Worm (Caenorhabditis elegans) whole organism, L3 larva: ENCODE data around the gene C50C3.1.

ENCODE experiments used
- R02D3.7 ChIP-seq: fragments of 150-350 bp; optimal IDR thresholded peaks from 2 replicates; lab custom pipeline; 2014; ENCODE audit warnings: missing biosample characterization, missing genetic modification characterization
- ZK546.5 ChIP-seq: sonication (generic microtip); optimal IDR thresholded peaks from 2 replicates; lab custom pipeline; 2017; ENCODE audit warnings: missing biosample characterization, missing genetic modification characterization
- ama-1 ChIP-seq: fragments of 150-350 bp; optimal IDR thresholded peaks from 2 replicates; lab custom pipeline; 2018
- ceh-16 ChIP-seq: sonication (generic microtip); optimal IDR thresholded peaks from 2 replicates; lab custom pipeline; 2017; ENCODE audit warnings: missing biosample characterization, missing genetic modification characterization
- ceh-28 ChIP-seq: fragments of 150-350 bp; optimal IDR thresholded peaks from 2 replicates; lab custom pipeline; 2014; ENCODE audit warnings: missing biosample characterization, missing genetic modification reagents, missing genetic modification characterization
- ceh-82 ChIP-seq: fragments of 150-350 bp; optimal IDR thresholded peaks from 2 replicates; lab custom pipeline; 2014; ENCODE audit warnings: missing biosample characterization, missing genetic modification characterization
- ceh-9 ChIP-seq: sonication (generic microtip); optimal IDR thresholded peaks from 2 replicates; lab custom pipeline; 2018; ENCODE audit warnings: missing biosample characterization, missing genetic modification characterization
- daf-12 ChIP-seq: fragments of 150-350 bp; optimal IDR thresholded peaks from 2 replicates; lab custom pipeline; 2014; ENCODE audit warnings: missing biosample characterization, missing genetic modification reagents, missing genetic modification characterization
- egl-27 ChIP-seq: sonication (generic microtip); optimal IDR thresholded peaks from 4 replicates; lab custom pipeline; 2017; ENCODE audit warnings: missing biosample characterization, missing genetic modification reagents, missing genetic modification characterization
- egl-5 ChIP-seq: fragments of 150-350 bp; optimal IDR thresholded peaks from 2 replicates; lab custom pipeline; 2017; ENCODE audit warnings: missing biosample characterization, missing genetic modification reagents, missing genetic modification characterization, inconsistent platforms
- elt-1 ChIP-seq: fragments of 150-350 bp; optimal IDR thresholded peaks from 2 replicates; lab custom pipeline; 2014; ENCODE audit warnings: missing biosample characterization, missing genetic modification characterization
- elt-2 ChIP-seq: sonication (generic microtip); optimal IDR thresholded peaks from 2 replicates; lab custom pipeline; 2016; ENCODE audit warnings: missing genetic modification reagents, mild to moderate bottlenecking, missing genetic modification characterization, missing compliant biosample characterization
- elt-3 ChIP-seq, 3 experiments: fragments of 150-350 bp in 1 of 3; sonication (generic microtip) in 2 of 3; optimal IDR thresholded peaks; 2 replicates in 2 of 3; 4 replicates in 1 of 3; lab custom pipeline; 2014 to 2017; ENCODE audit warnings: missing biosample characterization in 3 of 3, missing genetic modification characterization in 3 of 3
- eor-1 ChIP-seq, 2 experiments: fragments of 150-350 bp; optimal IDR thresholded peaks; 2 replicates each; lab custom pipeline; 2014 to 2018; ENCODE audit warnings: missing biosample characterization in 2 of 2, missing genetic modification characterization in 2 of 2
- fkh-10 ChIP-seq: sonication (generic microtip); optimal IDR thresholded peaks from 2 replicates; lab custom pipeline; 2017; ENCODE audit warnings: missing biosample characterization, missing genetic modification reagents, missing genetic modification characterization
- fkh-2 ChIP-seq: fragments of 150-350 bp; optimal IDR thresholded peaks from 2 replicates; lab custom pipeline; 2014; ENCODE audit warnings: missing biosample characterization, missing genetic modification reagents, missing genetic modification characterization
- fos-1 ChIP-seq: fragments of 150-350 bp; optimal IDR thresholded peaks from 2 replicates; lab custom pipeline; 2014; ENCODE audit warnings: missing biosample characterization, missing genetic modification characterization
- hmg-11 ChIP-seq: sonication (generic microtip); optimal IDR thresholded peaks from 2 replicates; lab custom pipeline; 2016; ENCODE audit warnings: missing genetic modification characterization, missing compliant biosample characterization
- jun-1 ChIP-seq: fragments of 150-350 bp; optimal IDR thresholded peaks from 2 replicates; lab custom pipeline; 2014; ENCODE audit warnings: missing biosample characterization, missing genetic modification reagents, missing genetic modification characterization
- lin-15B ChIP-seq: fragments of 150-350 bp; optimal IDR thresholded peaks from 2 replicates; lab custom pipeline; 2014; ENCODE audit warnings: missing biosample characterization, missing genetic modification characterization
- lin-39 ChIP-seq: fragments of 150-350 bp; optimal IDR thresholded peaks from 2 replicates; lab custom pipeline; 2018; ENCODE audit warnings: missing biosample characterization, missing genetic modification reagents, missing genetic modification characterization
- mdl-1 ChIP-seq: fragments of 150-350 bp; optimal IDR thresholded peaks from 2 replicates; lab custom pipeline; 2014; ENCODE audit warnings: missing biosample characterization, missing genetic modification characterization
- mml-1 ChIP-seq: fragments of 150-350 bp; sonication (generic microtip); optimal IDR thresholded peaks from 3 replicates; lab custom pipeline; 2014; ENCODE audit warnings: missing biosample characterization, missing genetic modification characterization
- nfya-1 ChIP-seq: sonication (generic microtip); optimal IDR thresholded peaks from 2 replicates; lab custom pipeline; 2017; ENCODE audit warnings: missing genetic modification characterization, mild to moderate bottlenecking, missing compliant biosample characterization, antibody characterized with exemption, moderate library complexity; ENCODE audit not compliant: insufficient read depth
- nhr-11 ChIP-seq: fragments of 150-350 bp; optimal IDR thresholded peaks from 2 replicates; lab custom pipeline; 2014; ENCODE audit warnings: missing biosample characterization, missing genetic modification characterization
- nhr-12 ChIP-seq: fragments of 150-350 bp; optimal IDR thresholded peaks from 2 replicates; lab custom pipeline; 2014; ENCODE audit warnings: missing biosample characterization, missing genetic modification characterization
- nhr-23 ChIP-seq: fragments of 150-350 bp; optimal IDR thresholded peaks from 2 replicates; lab custom pipeline; 2014; ENCODE audit warnings: missing biosample characterization, missing genetic modification reagents, missing genetic modification characterization
- nhr-237 ChIP-seq: fragments of 150-350 bp; optimal IDR thresholded peaks from 2 replicates; lab custom pipeline; 2014; ENCODE audit warnings: missing biosample characterization, missing genetic modification characterization
- nhr-43 ChIP-seq: sonication (generic microtip); optimal IDR thresholded peaks from 2 replicates; lab custom pipeline; 2016; ENCODE audit warnings: mild to moderate bottlenecking, missing genetic modification characterization, missing compliant biosample characterization; ENCODE audit not compliant: poor library complexity, severe bottlenecking
- nhr-67 ChIP-seq: fragments of 150-350 bp; optimal IDR thresholded peaks from 2 replicates; lab custom pipeline; 2014; ENCODE audit warnings: missing biosample characterization, missing genetic modification characterization
- nhr-76 ChIP-seq: fragments of 150-350 bp; sonication (generic microtip); optimal IDR thresholded peaks from 5 replicates; lab custom pipeline; 2014; ENCODE audit warnings: missing biosample characterization, missing genetic modification characterization
- nhr-77 ChIP-seq: fragments of 150-350 bp; optimal IDR thresholded peaks from 2 replicates; lab custom pipeline; 2014; ENCODE audit warnings: missing biosample characterization, missing genetic modification characterization
- pha-4 ChIP-seq: fragments of 150-350 bp; optimal IDR thresholded peaks from 2 replicates; lab custom pipeline; 2014; ENCODE audit warnings: missing biosample characterization, missing genetic modification reagents, missing genetic modification characterization
- snpc-4 ChIP-seq: fragments of 150-350 bp; optimal IDR thresholded peaks from 2 replicates; lab custom pipeline; 2014; ENCODE audit warnings: missing biosample characterization, missing genetic modification characterization
- tbx-2 ChIP-seq: sonication (generic microtip); optimal IDR thresholded peaks from 2 replicates; lab custom pipeline; 2016; ENCODE audit warnings: mild to moderate bottlenecking, missing genetic modification characterization, missing compliant biosample characterization
- unc-39 ChIP-seq: sonication (generic microtip); optimal IDR thresholded peaks from 4 replicates; lab custom pipeline; 2017; ENCODE audit warnings: missing biosample characterization, missing genetic modification characterization
- unc-62 ChIP-seq: fragments of 150-350 bp; sonication (generic microtip); optimal IDR thresholded peaks from 4 replicates; lab custom pipeline; 2014; ENCODE audit warnings: missing biosample characterization, missing genetic modification reagents, missing genetic modification characterization
- zag-1 ChIP-seq: fragments of 150-350 bp; optimal IDR thresholded peaks from 2 replicates; lab custom pipeline; 2014; ENCODE audit warnings: missing biosample characterization, missing genetic modification characterization
- ztf-11 ChIP-seq: fragments of 150-350 bp; optimal IDR thresholded peaks from 2 replicates; lab custom pipeline; 2014; ENCODE audit warnings: missing biosample characterization, missing genetic modification characterization
- ztf-4 ChIP-seq: fragments of 150-350 bp; optimal IDR thresholded peaks from 2 replicates; lab custom pipeline; 2014; ENCODE audit warnings: missing biosample characterization, missing genetic modification characterization

The C50C3.1 gene

DNA sequence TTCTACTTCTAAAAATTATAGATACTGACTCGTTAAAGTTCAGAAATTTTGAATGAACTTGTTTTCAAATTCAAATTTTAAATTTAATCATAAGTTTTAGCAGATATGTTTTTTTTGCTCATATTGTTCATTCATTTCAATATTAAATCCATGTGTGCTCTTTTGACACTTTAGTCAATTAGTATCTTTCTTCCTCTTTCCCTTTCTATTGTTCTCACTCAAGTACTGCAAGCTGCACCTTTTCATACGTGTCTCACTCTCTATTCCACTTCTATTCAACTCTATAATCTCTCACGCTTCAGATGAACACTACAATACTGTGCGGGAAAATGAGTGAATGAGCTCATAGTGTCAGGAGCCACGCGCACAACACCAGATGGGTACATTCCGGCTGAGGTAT, 26.1 kb downstream of the C50C3.1 start, which contains the start of gene C30A5.16:
Gene C30A5.16, plus strand, starts transcription at position 301 of the 400 bp plus-strand sequence.
- TF ChIP-seq eor-1 (tag; optimal IDR thresholded peaks at IDR 0.05; lab: Kevin White, UChicago) (no peak), nhr-237 (tag; lab: Kevin White, UChicago) (no peak), unc-39 (tag; lab: Kevin White, UChicago) (no peak), fkh-10 (no peak), unc-62 (GFP tag; lab: Kevin White, UChicago) (no peak), nfya-1 (tag; lab: Kevin White, UChicago) (no peak), nhr-12 (tag; lab: Kevin White, UChicago) (no peak), ceh-82 (tag; lab: Kevin White, UChicago) (no peak), nhr-43 (tag; lab: Kevin White, UChicago) (no peak), R02D3.7 (no peak), ceh-16 (tag; lab: Kevin White, UChicago) (no peak)
- TF ChIP-seq, all 47 proteins: peak for 0

DNA sequence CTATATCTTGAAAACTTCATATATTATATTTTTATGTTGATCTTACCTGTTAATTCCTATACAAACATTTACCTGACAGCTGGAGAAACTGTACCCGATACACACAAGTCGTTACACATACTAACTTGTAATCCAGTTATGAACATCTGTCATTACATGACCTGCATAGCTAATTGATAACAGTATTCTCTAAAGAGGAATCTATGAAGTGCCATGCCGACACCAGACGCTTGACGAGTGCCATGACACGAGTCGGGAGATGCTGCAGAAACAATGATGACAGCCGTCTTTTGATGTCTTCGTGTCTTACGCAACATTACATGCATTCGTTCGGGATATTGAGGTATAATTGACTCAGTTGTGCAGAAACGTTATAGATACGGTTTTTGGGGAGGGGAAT, 28.3 kb downstream of the C50C3.1 start:
- no peak for TF ChIP-seq elt-3 (tag; optimal IDR thresholded peaks at IDR 0.05; lab: Kevin White, UChicago)
- no peak for TF ChIP-seq ceh-28 (tag; lab: Kevin White, UChicago)
- TF ChIP-seq egl-5 (tag; lab: Kevin White, UChicago) = no peak
- no peak for TF ChIP-seq ceh-16 (tag; lab: Kevin White, UChicago)
- TF ChIP-seq fkh-2 = no peak
- no peak for TF ChIP-seq ama-1 (lab: Kevin White, UChicago)
- no peak for TF ChIP-seq tbx-2 (tag; lab: Kevin White, UChicago)
- no peak for TF ChIP-seq R02D3.7
- TF ChIP-seq lin-39 (tag; lab: Kevin White, UChicago) = no peak
- no peak for TF ChIP-seq elt-2 (tag; lab: Kevin White, UChicago)
- TF ChIP-seq unc-62 (GFP tag; lab: Kevin White, UChicago) = no peak
- no peak for TF ChIP-seq ceh-9 (tag; lab: Kevin White, UChicago)
- no peak for TF ChIP-seq egl-27 (tag; lab: Kevin White, UChicago)
- TF ChIP-seq, all 47 proteins: peak for 0

DNA sequence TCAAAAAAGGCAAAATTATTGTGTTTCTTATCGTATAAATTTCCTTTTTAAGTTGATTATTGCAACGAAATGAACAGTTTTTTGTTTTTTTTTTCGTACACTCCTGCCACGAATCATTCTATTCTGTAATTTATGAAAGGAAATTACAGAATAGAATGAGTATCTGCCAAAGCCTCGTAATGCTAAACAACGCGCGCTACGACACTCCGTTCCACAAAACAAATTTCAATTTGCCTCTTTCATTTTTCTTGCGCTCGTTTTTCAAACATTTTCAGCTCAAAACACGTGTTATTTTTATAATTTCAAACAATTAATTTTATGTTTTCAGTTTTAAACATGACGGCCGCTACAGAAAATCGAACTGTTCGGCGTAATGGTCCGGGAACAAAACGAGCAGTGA, 33.0 kb downstream of the C50C3.1 start, which contains the start of gene mob-4:
Gene mob-4, plus strand, starts transcription at position 329 of the 400 bp plus-strand sequence.
- TF ChIP-seq unc-62 (GFP tag; lab: Kevin White, UChicago) = no peak
- TF ChIP-seq elt-3 (tag; optimal IDR thresholded peaks at IDR 0.05; lab: Kevin White, UChicago) = no peak
- TF ChIP-seq nhr-23 = no peak
- TF ChIP-seq mdl-1 (tag; lab: Kevin White, UChicago) = no peak
- TF ChIP-seq nhr-76 (tag; lab: Kevin White, UChicago) = no peak
- TF ChIP-seq pha-4 (tag; lab: Kevin White, UChicago) = peak; percentile 22
- TF ChIP-seq unc-39 (tag; lab: Kevin White, UChicago) = no peak
- TF ChIP-seq hmg-11 (tag; lab: Kevin White, UChicago) = peak; percentile 41
- no peak for TF ChIP-seq zag-1 (tag; lab: Kevin White, UChicago)
- peak; percentile 1 for TF ChIP-seq egl-5 (tag; lab: Kevin White, UChicago)
- no peak for TF ChIP-seq R02D3.7
- peak; percentile 57 for TF ChIP-seq lin-15B (tag; lab: Kevin White, UChicago)
- peak; percentile 11 for TF ChIP-seq nfya-1 (tag; lab: Kevin White, UChicago)
- no peak for TF ChIP-seq fos-1 (tag; lab: Kevin White, UChicago)
- TF ChIP-seq nhr-237 (tag; lab: Kevin White, UChicago) = no peak

DNA sequence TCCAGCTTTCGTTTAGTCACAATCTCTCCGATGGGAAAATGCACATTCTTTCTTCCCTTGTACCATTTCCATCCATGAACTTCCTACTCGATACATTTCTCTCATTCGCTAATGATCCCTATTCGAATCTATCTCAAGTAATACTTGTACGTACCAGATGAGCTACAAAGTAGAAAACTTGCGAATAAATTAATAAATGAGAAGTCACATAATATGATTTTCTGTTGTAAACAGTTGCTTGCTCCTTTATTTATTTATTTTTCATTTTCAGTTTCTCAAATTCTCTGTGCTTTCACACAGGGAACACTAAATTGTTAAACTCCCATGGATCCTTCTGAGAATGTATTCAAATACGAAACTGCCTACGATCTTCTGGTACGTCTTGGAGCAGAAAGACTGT, 34.4 kb downstream of the C50C3.1 start, which contains the start of gene rfs-1:
Gene rfs-1, plus strand, starts transcription at position 301 of the 400 bp plus-strand sequence.
- no peak for TF ChIP-seq lin-39 (tag; lab: Kevin White, UChicago)
- no peak for TF ChIP-seq zag-1 (tag; lab: Kevin White, UChicago)

DNA sequence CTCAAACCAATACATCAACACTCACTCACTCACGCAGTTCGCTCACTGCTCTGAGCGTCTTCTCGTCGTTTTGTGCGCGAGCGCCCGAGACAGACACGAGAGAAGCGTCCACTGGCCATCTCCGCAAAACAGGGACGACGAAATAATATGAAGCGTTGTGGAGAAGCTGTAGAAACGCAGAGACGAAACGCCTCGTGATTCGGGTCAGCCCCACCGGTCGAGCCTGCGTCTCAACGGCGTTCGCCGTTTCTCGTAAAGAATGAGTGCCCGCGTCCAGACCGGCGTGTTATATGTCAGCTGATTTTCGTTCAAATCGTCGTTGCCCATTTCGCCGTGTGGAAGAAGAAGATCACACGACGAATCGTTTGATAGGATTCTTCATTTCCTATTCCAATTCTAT, 35.7 kb downstream of the C50C3.1 start, which contains the start of gene fbxl-1:
Gene fbxl-1, plus strand, starts transcription at position 320 of the 400 bp plus-strand sequence.
- no peak for TF ChIP-seq fos-1 (tag; lab: Kevin White, UChicago)
- TF ChIP-seq tbx-2 (tag; lab: Kevin White, UChicago) = peak; percentile 20
- peak; percentile 52 for TF ChIP-seq nhr-23
- TF ChIP-seq fkh-10 = peak; percentile 47
- peak; percentile 36 for TF ChIP-seq elt-1
- peak; percentile 93 for TF ChIP-seq jun-1 (tag; lab: Kevin White, UChicago)
- no peak for TF ChIP-seq ceh-82 (tag; lab: Kevin White, UChicago)
- TF ChIP-seq mdl-1 (tag; lab: Kevin White, UChicago) = peak; percentile 59
- TF ChIP-seq nhr-12 (tag; lab: Kevin White, UChicago) = no peak
- no peak for TF ChIP-seq nhr-67 (tag; lab: Kevin White, UChicago)
- peak; percentile 64 for TF ChIP-seq snpc-4 (tag; lab: Kevin White, UChicago)
- peak; percentile 38 for TF ChIP-seq unc-62 (GFP tag; lab: Kevin White, UChicago)
- no peak for TF ChIP-seq mml-1 (tag; lab: Kevin White, UChicago)
- TF ChIP-seq hmg-11 (tag; lab: Kevin White, UChicago) = peak; percentile 94
- TF ChIP-seq ceh-28 (tag; lab: Kevin White, UChicago) = peak; percentile 33
- peak; percentile 12 for TF ChIP-seq ztf-4 (tag; lab: Kevin White, UChicago)
- TF ChIP-seq nhr-43 (tag; lab: Kevin White, UChicago) = peak; percentile 63
- peak; percentile 84 for TF ChIP-seq egl-5 (tag; lab: Kevin White, UChicago)
- TF ChIP-seq nfya-1 (tag; lab: Kevin White, UChicago) = peak; percentile 92
- TF ChIP-seq R02D3.7 = peak; percentile 33
- no peak for TF ChIP-seq nhr-11
- TF ChIP-seq nhr-76 (tag; lab: Kevin White, UChicago) = no peak
- no peak for TF ChIP-seq nhr-77 (tag; lab: Kevin White, UChicago)
- no peak for TF ChIP-seq ztf-11 (tag; lab: Kevin White, UChicago)
- no peak for TF ChIP-seq ama-1 (lab: Kevin White, UChicago)
- TF ChIP-seq ZK546.5 (tag; lab: Kevin White, UChicago) = no peak
- no peak for TF ChIP-seq daf-12 (tag; lab: Kevin White, UChicago)
- peak; percentile 73 for TF ChIP-seq lin-15B (tag; lab: Kevin White, UChicago)
- no peak for TF ChIP-seq unc-39 (tag; lab: Kevin White, UChicago)
